Fruit fly (Drosophila melanogaster) whole organism, prepupa: ENCODE measurements around the gene CG31139.

Source experiments
- Blimp-1 ChIP-seq: fragments of 200-800 bp; sonication (Bioruptor generic); optimal IDR thresholded peaks from 3 replicates; lab custom pipeline; 2017; ENCODE audit warnings: missing biosample characterization, missing genetic modification characterization, mild to moderate bottlenecking, moderate library complexity, missing genetic modification reagents
- CG10631 ChIP-seq: fragments of 200-800 bp; sonication (Bioruptor generic); optimal IDR thresholded peaks from 2 replicates; lab custom pipeline; 2016; ENCODE audit warnings: missing biosample characterization, missing genetic modification characterization
- CG10669 ChIP-seq: fragments of 200-800 bp; sonication (Bioruptor generic); optimal IDR thresholded peaks from 3 replicates; lab custom pipeline; 2018; ENCODE audit warnings: missing biosample characterization, mild to moderate bottlenecking, missing genetic modification characterization, moderate library complexity
- CG11762 ChIP-seq: fragments of 200-800 bp; sonication (Bioruptor generic); optimal IDR thresholded peaks from 3 replicates; lab custom pipeline; 2016; ENCODE audit warnings: missing biosample characterization, missing genetic modification characterization; ENCODE audit not compliant: insufficient read depth
- CG11902 ChIP-seq: fragments of 200-800 bp; sonication (Bioruptor generic); optimal IDR thresholded peaks from 3 replicates; lab custom pipeline; 2016; ENCODE audit warnings: missing biosample characterization, missing genetic modification characterization
- CG15336 ChIP-seq: fragments of 200-800 bp; sonication (Bioruptor generic); IDR thresholded peaks from 2 replicates; pipeline ENCODE4 v1.3.6; 2022; ENCODE audit warnings: missing biosample characterization, missing genetic modification characterization
- CG16779 ChIP-seq: fragments of 200-800 bp; sonication (Bioruptor generic); optimal IDR thresholded peaks from 3 replicates; lab custom pipeline; 2017; ENCODE audit warnings: missing biosample characterization, mild to moderate bottlenecking, missing genetic modification characterization
- CG3032 ChIP-seq: fragments of 200-800 bp; optimal IDR thresholded peaks from 2 replicates; lab custom pipeline; 2019; ENCODE audit warnings: missing biosample characterization, mild to moderate bottlenecking, missing genetic modification characterization, moderate library complexity
- CG31627 ChIP-seq: fragments of 200-800 bp; sonication (Bioruptor generic); optimal IDR thresholded peaks from 3 replicates; lab custom pipeline; 2016; ENCODE audit warnings: missing biosample characterization, missing genetic modification characterization
- CG32006 ChIP-seq: fragments of 200-800 bp; sonication (Bioruptor generic); optimal IDR thresholded peaks from 3 replicates; lab custom pipeline; 2017; ENCODE audit warnings: missing biosample characterization, mild to moderate bottlenecking, missing genetic modification characterization
- CG34406 ChIP-seq: fragments of 200-800 bp; sonication (Bioruptor generic); optimal IDR thresholded peaks from 3 replicates; lab custom pipeline; 2016; ENCODE audit warnings: missing biosample characterization, missing genetic modification characterization
- CG4318 ChIP-seq: fragments of 200-800 bp; sonication (Bioruptor generic); optimal IDR thresholded peaks from 3 replicates; lab custom pipeline; 2017; ENCODE audit warnings: missing biosample characterization, mild to moderate bottlenecking, missing genetic modification characterization
- CG6792 ChIP-seq: fragments of 200-800 bp; sonication (Bioruptor generic); optimal IDR thresholded peaks from 3 replicates; lab custom pipeline; 2016; ENCODE audit warnings: missing biosample characterization, missing genetic modification characterization
- CG6808 ChIP-seq: fragments of 200-800 bp; sonication (Bioruptor generic); optimal IDR thresholded peaks from 3 replicates; lab custom pipeline; 2017; ENCODE audit warnings: missing biosample characterization, missing genetic modification characterization, mild to moderate bottlenecking, moderate library complexity, missing genetic modification reagents
- CG6854 ChIP-seq: fragments of 200-800 bp; sonication (Bioruptor generic); optimal IDR thresholded peaks from 2 replicates; lab custom pipeline; 2017; ENCODE audit warnings: missing biosample characterization, mild to moderate bottlenecking, missing genetic modification characterization
- CG8119 ChIP-seq: fragments of 200-800 bp; sonication (Bioruptor generic); IDR thresholded peaks from 3 replicates; pipeline ENCODE4 v1.3.6; 2022; ENCODE audit warnings: missing biosample characterization, missing genetic modification characterization
- CG8319 ChIP-seq: fragments of 200-800 bp; sonication (Bioruptor generic); optimal IDR thresholded peaks from 3 replicates; lab custom pipeline; 2016; ENCODE audit warnings: missing biosample characterization, missing genetic modification characterization
- CG9139 ChIP-seq: fragments of 200-800 bp; sonication (Bioruptor generic); optimal IDR thresholded peaks from 3 replicates; lab custom pipeline; 2017; ENCODE audit warnings: missing biosample characterization, mild to moderate bottlenecking, missing genetic modification characterization
- Eip75B ChIP-seq: fragments of 200-800 bp; sonication (Bioruptor generic); optimal IDR thresholded peaks from 3 replicates; lab custom pipeline; 2016; ENCODE audit warnings: missing biosample characterization, missing genetic modification characterization
- Eip78C ChIP-seq: fragments of 200-800 bp; sonication (Bioruptor generic); peaks from one replicate; lab custom pipeline; 2016; ENCODE audit warnings: missing biosample characterization, missing genetic modification characterization
- Eip93F ChIP-seq: fragments of 200-800 bp; sonication (Bioruptor generic); optimal IDR thresholded peaks from 2 replicates; lab custom pipeline; 2016; ENCODE audit warnings: missing biosample characterization, mild to moderate bottlenecking, missing genetic modification characterization
- Ets21C ChIP-seq: fragments of 200-800 bp; sonication (Bioruptor generic); optimal IDR thresholded peaks from 3 replicates; lab custom pipeline; 2016; ENCODE audit warnings: missing biosample characterization, missing genetic modification characterization
- Ets96B ChIP-seq: fragments of 200-800 bp; optimal IDR thresholded peaks from 2 replicates; lab custom pipeline; 2019; ENCODE audit warnings: missing biosample characterization, mild to moderate bottlenecking, missing genetic modification characterization, moderate library complexity
- Gug ChIP-seq: fragments of 200-800 bp; sonication (Bioruptor generic); IDR thresholded peaks from 2 replicates; pipeline ENCODE4 v1.3.6; 2022; ENCODE audit warnings: missing biosample characterization, missing genetic modification characterization
- Hr39 ChIP-seq: fragments of 200-800 bp; sonication (Bioruptor generic); optimal IDR thresholded peaks from 2 replicates; lab custom pipeline; 2016; ENCODE audit warnings: missing biosample characterization, missing genetic modification characterization
- Hr4 ChIP-seq: fragments of 200-800 bp; sonication (Bioruptor generic); optimal IDR thresholded peaks from 3 replicates; lab custom pipeline; 2016; ENCODE audit warnings: missing biosample characterization, missing genetic modification characterization
- Lpt ChIP-seq: fragments of 200-800 bp; sonication (Bioruptor generic); optimal IDR thresholded peaks from 3 replicates; lab custom pipeline; 2016; ENCODE audit warnings: missing biosample characterization, missing genetic modification characterization
- Met ChIP-seq: fragments of 200-800 bp; sonication (Bioruptor generic); optimal IDR thresholded peaks from 3 replicates; lab custom pipeline; 2016; ENCODE audit warnings: missing biosample characterization, missing genetic modification characterization
- OdsH ChIP-seq: fragments of 200-800 bp; sonication (Bioruptor generic); optimal IDR thresholded peaks from 3 replicates; lab custom pipeline; 2016; ENCODE audit warnings: missing biosample characterization, missing genetic modification characterization
- Smox ChIP-seq: fragments of 200-800 bp; sonication (Bioruptor generic); optimal IDR thresholded peaks from 3 replicates; lab custom pipeline; 2016; ENCODE audit warnings: missing biosample characterization, missing genetic modification characterization
- Sox102F ChIP-seq: fragments of 200-800 bp; sonication (Bioruptor generic); optimal IDR thresholded peaks from 2 replicates; lab custom pipeline; 2016; ENCODE audit warnings: missing biosample characterization, mild to moderate bottlenecking, missing genetic modification characterization
- Sox14 ChIP-seq: fragments of 200-800 bp; sonication (Bioruptor generic); optimal IDR thresholded peaks from 3 replicates; lab custom pipeline; 2016; ENCODE audit warnings: missing biosample characterization, missing genetic modification characterization
- Sox15 ChIP-seq: fragments of 200-800 bp; sonication (Bioruptor generic); optimal IDR thresholded peaks from 3 replicates; lab custom pipeline; 2016; ENCODE audit warnings: missing biosample characterization, missing genetic modification characterization
- achi ChIP-seq: fragments of 200-800 bp; sonication (Bioruptor generic); optimal IDR thresholded peaks from 3 replicates; lab custom pipeline; 2016; ENCODE audit warnings: missing biosample characterization, missing genetic modification characterization
- acj6 ChIP-seq: fragments of 200-800 bp; sonication (Bioruptor generic); optimal IDR thresholded peaks from 3 replicates; lab custom pipeline; 2016; ENCODE audit warnings: missing biosample characterization, missing genetic modification characterization
- dac ChIP-seq: fragments of 200-800 bp; sonication (Bioruptor generic); optimal IDR thresholded peaks from 2 replicates; lab custom pipeline; 2017; ENCODE audit warnings: missing biosample characterization, mild to moderate bottlenecking, missing genetic modification characterization
- dsx ChIP-seq: fragments of 200-800 bp; optimal IDR thresholded peaks from 3 replicates; lab custom pipeline; 2019; ENCODE audit warnings: missing biosample characterization, mild to moderate bottlenecking, missing genetic modification characterization, moderate library complexity; ENCODE audit not compliant: poor library complexity, severe bottlenecking
- eg ChIP-seq: fragments of 200-800 bp; sonication (Bioruptor generic); IDR thresholded peaks from 3 replicates; pipeline ENCODE4 v1.3.6; 2022; ENCODE audit warnings: missing biosample characterization, missing genetic modification characterization
- esn ChIP-seq: fragments of 200-800 bp; sonication (Bioruptor generic); optimal IDR thresholded peaks from 2 replicates; lab custom pipeline; 2016; ENCODE audit warnings: missing biosample characterization, mild to moderate bottlenecking, missing genetic modification characterization, moderate library complexity
- fd59A ChIP-seq: fragments of 200-800 bp; sonication (Bioruptor generic); optimal IDR thresholded peaks from 2 replicates; lab custom pipeline; 2017; ENCODE audit warnings: missing biosample characterization, mild to moderate bottlenecking, missing genetic modification characterization, missing genetic modification reagents
- fd85E ChIP-seq: fragments of 200-800 bp; sonication (Bioruptor generic); optimal IDR thresholded peaks from 3 replicates; lab custom pipeline; 2016; ENCODE audit warnings: missing biosample characterization, missing genetic modification characterization
- fkh ChIP-seq: fragments of 200-800 bp; sonication (Bioruptor generic); optimal IDR thresholded peaks from 3 replicates; lab custom pipeline; 2017; ENCODE audit warnings: missing biosample characterization, mild to moderate bottlenecking, missing genetic modification characterization, moderate library complexity
- lz ChIP-seq: fragments of 200-800 bp; sonication (Bioruptor generic); optimal IDR thresholded peaks from 3 replicates; lab custom pipeline; 2016; ENCODE audit warnings: missing biosample characterization, missing genetic modification characterization
- net ChIP-seq: fragments of 200-800 bp; sonication (Bioruptor generic); optimal IDR thresholded peaks from 3 replicates; lab custom pipeline; 2016; ENCODE audit warnings: missing biosample characterization, missing genetic modification characterization
- salr ChIP-seq, 2 experiments: fragments of 200-800 bp; sonication (Bioruptor generic); optimal IDR thresholded peaks; 3 replicates each; lab custom pipeline; 2016 to 2018; ENCODE audit warnings: missing biosample characterization in 2 of 2, missing genetic modification characterization in 2 of 2, mild to moderate bottlenecking in 1 of 2
- spab ChIP-seq: fragments of 200-800 bp; sonication (Bioruptor generic); optimal IDR thresholded peaks from 2 replicates; lab custom pipeline; 2017; ENCODE audit warnings: missing biosample characterization, mild to moderate bottlenecking, missing genetic modification characterization, missing genetic modification reagents
- ss ChIP-seq, 2 experiments: fragments of 200-800 bp; sonication (Bioruptor generic); optimal IDR thresholded peaks; 2 replicates in 1 of 2; 3 replicates in 1 of 2; lab custom pipeline; 2017 to 2018; ENCODE audit warnings: mild to moderate bottlenecking in 2 of 2, missing biosample characterization in 2 of 2, missing genetic modification characterization in 2 of 2, moderate library complexity in 1 of 2
- svp ChIP-seq: fragments of 200-800 bp; sonication (Bioruptor generic); peaks from one replicate; lab custom pipeline; 2016; ENCODE audit warnings: missing biosample characterization, missing genetic modification characterization
- topi ChIP-seq: fragments of 200-800 bp; sonication (Bioruptor generic); optimal IDR thresholded peaks from 3 replicates; lab custom pipeline; 2016; ENCODE audit warnings: missing biosample characterization, missing genetic modification characterization

CG31139 gene

dm6 chr3R:22751698-22752097, 2.8 kb upstream of the CG31139 start:
- TF ChIP-seq Ets96B (no peak), CG11902 (GFP tag; lab: Kevin White, UChicago) (no peak), Sox102F (GFP tag; lab: Kevin White, UChicago) (no peak), svp (GFP tag; lab: Kevin White, UChicago) (peak; percentile 69), OdsH (no peak), salr (GFP tag; optimal IDR thresholded peaks at IDR 0.05; lab: Kevin White, UChicago) (no peak), acj6 (GFP tag; lab: Kevin White, UChicago) (no peak)
- TF ChIP-seq, all 60 proteins: peak for 1

dm6 chr3R:22751111-22751510, 2.3 kb upstream of the CG31139 start:
- TF ChIP-seq Gug: peak; percentile 47; the same call in 1 of the 2 replicates
- no peak for TF ChIP-seq Eip93F (GFP tag; lab: Kevin White, UChicago)
- TF ChIP-seq CG11762 (GFP tag; lab: Kevin White, UChicago): peak; percentile 42
- peak; percentile 53; the same call in 2 of the 3 replicates for TF ChIP-seq CG8119 (GFP tag; lab: Robert Waterston, UW)
- no peak for TF ChIP-seq net (GFP tag; lab: Kevin White, UChicago)
- peak; percentile 45 for TF ChIP-seq OdsH
- no peak for TF ChIP-seq fd59A (GFP tag; lab: Kevin White, UChicago)
- peak; percentile 27 for TF ChIP-seq CG10669 (GFP tag; lab: Kevin White, UChicago)
- no peak for TF ChIP-seq CG6808 (GFP tag; lab: Kevin White, UChicago)
- peak; percentile 36 for TF ChIP-seq Met (GFP tag; lab: Kevin White, UChicago)
- TF ChIP-seq CG11902 (GFP tag; lab: Kevin White, UChicago): no peak
- no peak for TF ChIP-seq spab (GFP tag; lab: Kevin White, UChicago)
- TF ChIP-seq Eip78C (GFP tag; lab: Kevin White, UChicago): peak; percentile 73
- TF ChIP-seq CG15336 (GFP tag; lab: Robert Waterston, UW): peak; percentile 64; the same call in 1 of the 2 replicates
- peak; percentile 29 for TF ChIP-seq Hr39
- no peak for TF ChIP-seq fd85E (GFP tag; lab: Kevin White, UChicago)
- TF ChIP-seq Blimp-1 (GFP tag; lab: Kevin White, UChicago): no peak
- TF ChIP-seq esn (GFP tag; lab: Kevin White, UChicago): no peak
- TF ChIP-seq lz: peak; percentile 25
- TF ChIP-seq eg (GFP tag; lab: Robert Waterston, UW): peak; percentile 62; the same call in 2 of the 3 replicates
- TF ChIP-seq fkh (GFP tag; lab: Kevin White, UChicago): peak; percentile 9
- no peak for TF ChIP-seq ss (GFP tag; optimal IDR thresholded peaks at IDR 0.05; lab: Kevin White, UChicago)
- peak; percentile 40 for TF ChIP-seq acj6 (GFP tag; lab: Kevin White, UChicago)
- TF ChIP-seq CG6854 (GFP tag; lab: Kevin White, UChicago): no peak
- TF ChIP-seq Sox14 (GFP tag; lab: Kevin White, UChicago): peak; percentile 17
- no peak for TF ChIP-seq CG9139
- no peak for TF ChIP-seq Eip75B
- peak; percentile 26 for TF ChIP-seq Sox102F (GFP tag; lab: Kevin White, UChicago)
- peak; percentile 24 for TF ChIP-seq CG31627 (GFP tag; lab: Kevin White, UChicago)
- no peak for TF ChIP-seq Lpt
- TF ChIP-seq CG16779 (tag; lab: Kevin White, UChicago): no peak
- peak; percentile 6 for TF ChIP-seq CG8319
- TF ChIP-seq CG4318 (GFP tag; lab: Kevin White, UChicago): no peak
- TF ChIP-seq achi: peak; percentile 15
- TF ChIP-seq topi: peak; percentile 9
- TF ChIP-seq dsx (GFP tag; lab: Kevin White, UChicago): no peak
- peak; percentile 29 for TF ChIP-seq CG6792 (GFP tag; lab: Kevin White, UChicago)
- TF ChIP-seq svp (GFP tag; lab: Kevin White, UChicago): peak; percentile 65
- no peak for TF ChIP-seq CG3032 (tag; lab: Kevin White, UChicago)
- peak; percentile 54 for TF ChIP-seq CG32006
- TF ChIP-seq dac (GFP tag; lab: Kevin White, UChicago): peak; percentile 16
- TF ChIP-seq CG10631 (GFP tag; lab: Kevin White, UChicago): no peak
- peak; percentile 6 for TF ChIP-seq Smox
- TF ChIP-seq Sox15 (GFP tag; lab: Kevin White, UChicago): no peak
- TF ChIP-seq Hr4 (GFP tag; lab: Kevin White, UChicago): peak; percentile 64
- peak; percentile 15 for TF ChIP-seq Ets21C
- peak; percentile 2 for TF ChIP-seq CG34406 (GFP tag; lab: Kevin White, UChicago)
